Fruit fly (Drosophila melanogaster) whole organism, embryonic: ENCODE results near the gene PolQ.
A peak's percentile ranks its signal among the peaks of the same experiment; 100 is the strongest.

ENCODE experiments used
- Awh ChIP-seq: fragments of 200-800 bp; sonication (Bioruptor generic); IDR thresholded peaks from 2 replicates; pipeline ENCODE4, ENCODE4 v1.3.6; 2022; ENCODE audit warnings: missing biosample characterization, missing genetic modification characterization
- Blimp-1 ChIP-seq: fragments of 200-800 bp; sonication (Bioruptor generic); optimal IDR thresholded peaks from 3 replicates; lab custom pipeline; 2018; ENCODE audit warnings: missing biosample characterization, missing genetic modification characterization, mild to moderate bottlenecking, moderate library complexity, missing genetic modification reagents
- CG1024 ChIP-seq: fragments of 200-800 bp; sonication (Bioruptor generic); IDR thresholded peaks from 2 replicates; pipeline ENCODE4 v1.3.6; 2022; ENCODE audit warnings: missing biosample characterization, missing genetic modification characterization
- CG10321 ChIP-seq: fragments of 200-800 bp; sonication (Bioruptor generic); IDR thresholded peaks from 2 replicates; pipeline ENCODE4 v1.3.6; 2022; ENCODE audit warnings: missing biosample characterization, missing genetic modification characterization
- CG10543 ChIP-seq: fragments of 200-800 bp; sonication (Bioruptor generic); optimal IDR thresholded peaks from 3 replicates; lab custom pipeline; 2017; ENCODE audit warnings: missing biosample characterization, mild to moderate bottlenecking, missing genetic modification characterization, moderate library complexity
- CG11085 ChIP-seq: fragments of 200-800 bp; sonication (Bioruptor generic); IDR thresholded peaks from 2 replicates; pipeline ENCODE4 v1.3.6; 2022; ENCODE audit warnings: missing biosample characterization, missing genetic modification characterization
- CG11093 ChIP-seq: fragments of 200-800 bp; sonication (Bioruptor generic); IDR thresholded peaks from 3 replicates; pipeline ENCODE4 v1.3.6; 2022; ENCODE audit warnings: missing biosample characterization, missing genetic modification characterization
- CG11456 ChIP-seq: fragments of 200-800 bp; sonication (Bioruptor generic); IDR thresholded peaks from 3 replicates; pipeline ENCODE4 v1.3.6; 2022; ENCODE audit warnings: missing biosample characterization, missing genetic modification characterization
- CG1233 ChIP-seq: fragments of 200-800 bp; sonication (Bioruptor generic); optimal IDR thresholded peaks from 4 replicates; lab custom pipeline; 2018; ENCODE audit warnings: missing biosample characterization, mild to moderate bottlenecking, missing genetic modification characterization
- CG12769 ChIP-seq: fragments of 200-800 bp; sonication (Bioruptor generic); optimal IDR thresholded peaks from 2 replicates; lab custom pipeline; 2019; ENCODE audit warnings: missing biosample characterization, mild to moderate bottlenecking, missing genetic modification characterization, moderate library complexity
- CG13287 ChIP-seq: fragments of 200-800 bp; sonication (Bioruptor generic); IDR thresholded peaks from 2 replicates; pipeline ENCODE4 v1.3.6; 2022; ENCODE audit warnings: missing biosample characterization, missing genetic modification characterization; ENCODE audit not compliant: partially characterized antibody
- CG15011 ChIP-seq: fragments of 200-800 bp; sonication (Bioruptor generic); optimal IDR thresholded peaks from 3 replicates; lab custom pipeline; 2018; ENCODE audit warnings: missing biosample characterization, mild to moderate bottlenecking, missing genetic modification characterization
- CG17328 ChIP-seq: fragments of 200-800 bp; sonication (Bioruptor generic); IDR thresholded peaks from 2 replicates; pipeline ENCODE4 v1.3.6; 2022; ENCODE audit warnings: missing biosample characterization, missing genetic modification characterization
- CG17829 ChIP-seq: fragments of 200-800 bp; optimal IDR thresholded peaks from 2 replicates; lab custom pipeline; 2019; ENCODE audit warnings: missing biosample characterization, mild to moderate bottlenecking, missing genetic modification characterization, moderate library complexity
- CG18599 ChIP-seq: fragments of 200-800 bp; sonication (Bioruptor generic); optimal IDR thresholded peaks from 3 replicates; lab custom pipeline; 2017; ENCODE audit warnings: missing biosample characterization, missing genetic modification characterization, mild to moderate bottlenecking, moderate library complexity, missing genetic modification reagents
- CG2120 ChIP-seq: fragments of 200-800 bp; sonication (Bioruptor generic); optimal IDR thresholded peaks from 3 replicates; lab custom pipeline; 2016; ENCODE audit warnings: missing biosample characterization, missing genetic modification characterization
- CG2202 ChIP-seq: fragments of 200-800 bp; sonication (Bioruptor generic); optimal IDR thresholded peaks from 2 replicates; lab custom pipeline; 2018; ENCODE audit warnings: missing biosample characterization, mild to moderate bottlenecking, missing genetic modification characterization
- CG32772 ChIP-seq: fragments of 200-800 bp; sonication (Bioruptor generic); IDR thresholded peaks from 2 replicates; pipeline ENCODE4 v1.3.6; 2022; ENCODE audit warnings: missing biosample characterization, missing genetic modification characterization
- CG34376 ChIP-seq: fragments of 200-800 bp; sonication (Bioruptor generic); optimal IDR thresholded peaks from 2 replicates; lab custom pipeline; 2018; ENCODE audit warnings: missing biosample characterization, mild to moderate bottlenecking, missing genetic modification characterization
- CG34422 ChIP-seq: fragments of 200-800 bp; sonication (Bioruptor generic); IDR thresholded peaks from 3 replicates; pipeline ENCODE4 v1.3.6; 2022; ENCODE audit warnings: missing biosample characterization, missing genetic modification characterization
- CG3726 ChIP-seq: fragments of 200-800 bp; sonication (Bioruptor generic); IDR thresholded peaks from 3 replicates; pipeline ENCODE4, ENCODE4 v1.3.6; 2022; ENCODE audit warnings: missing biosample characterization, missing genetic modification characterization
- CG3847 ChIP-seq: fragments of 200-800 bp; sonication (Bioruptor generic); IDR thresholded peaks from 2 replicates; pipeline ENCODE4 v1.3.6; 2022; ENCODE audit warnings: missing biosample characterization, missing genetic modification characterization
- CG6689 ChIP-seq: fragments of 200-800 bp; sonication (Bioruptor generic); IDR thresholded peaks from 2 replicates; pipeline ENCODE4 v1.3.6; 2022; ENCODE audit warnings: missing biosample characterization, missing genetic modification characterization
- CG9932 ChIP-seq: fragments of 200-800 bp; sonication (Bioruptor generic); IDR thresholded peaks from 2 replicates; pipeline ENCODE4 v1.3.6; 2022; ENCODE audit warnings: missing biosample characterization, missing genetic modification characterization
- Dip3 ChIP-seq: fragments of 200-800 bp; sonication (Bioruptor generic); optimal IDR thresholded peaks from 3 replicates; lab custom pipeline; 2016; ENCODE audit warnings: missing biosample characterization, missing genetic modification characterization
- Drgx ChIP-seq: fragments of 200-800 bp; sonication (Bioruptor generic); IDR thresholded peaks from 2 replicates; pipeline ENCODE4 v1.3.6; 2022; ENCODE audit warnings: missing biosample characterization, missing genetic modification characterization
- Eip74EF ChIP-seq, 2 experiments: fragments of 200-800 bp in 1 of 2; fragments of >200 bp in 1 of 2; sonication (Bioruptor generic) in 1 of 2; optimal IDR thresholded peaks; 2 replicates each; lab custom pipeline; 2017 to 2019; ENCODE audit warnings: missing biosample characterization in 2 of 2, missing genetic modification characterization in 2 of 2, mild to moderate bottlenecking in 1 of 2, moderate library complexity in 1 of 2
- HHEX ChIP-seq: fragments of 200-800 bp; sonication (Bioruptor generic); optimal IDR thresholded peaks from 3 replicates; lab custom pipeline; 2017; ENCODE audit warnings: missing biosample characterization, mild to moderate bottlenecking, missing genetic modification characterization, missing genetic modification reagents
- Hand ChIP-seq: fragments of 200-800 bp; sonication (Bioruptor generic); optimal IDR thresholded peaks from 2 replicates; lab custom pipeline; 2017; ENCODE audit warnings: mild to moderate bottlenecking, missing biosample characterization, missing genetic modification reagents, missing genetic modification characterization
- Meics ChIP-seq: fragments of 200-800 bp; sonication (Bioruptor generic); optimal IDR thresholded peaks from 2 replicates; lab custom pipeline; 2017; ENCODE audit warnings: missing biosample characterization, mild to moderate bottlenecking, missing genetic modification characterization
- Pdp1 ChIP-seq, 2 experiments: fragments of 200-800 bp; sonication (Bioruptor generic); optimal IDR thresholded peaks; 3 replicates each; lab custom pipeline; 2016; ENCODE audit warnings: missing biosample characterization in 2 of 2, missing genetic modification characterization in 2 of 2, mild to moderate bottlenecking in 1 of 2, moderate library complexity in 1 of 2
- ci ChIP-seq: fragments of 200-800 bp; sonication (Bioruptor generic); IDR thresholded peaks from 3 replicates; pipeline ENCODE4 v1.3.6; 2022; ENCODE audit warnings: missing biosample characterization, missing genetic modification characterization
- ken ChIP-seq: fragments of 200-800 bp; sonication (Bioruptor generic); IDR thresholded peaks from 3 replicates; pipeline ENCODE4 v1.3.6; 2022; ENCODE audit warnings: missing biosample characterization, missing genetic modification characterization
- lmd ChIP-seq: fragments of 200-800 bp; sonication (Bioruptor generic); IDR thresholded peaks from 2 replicates; pipeline ENCODE4 v1.3.6; 2022; ENCODE audit warnings: missing biosample characterization, missing genetic modification characterization
- mirr ChIP-seq: fragments of 200-800 bp; sonication (Bioruptor generic); optimal IDR thresholded peaks from 3 replicates; lab custom pipeline; 2018; ENCODE audit warnings: missing biosample characterization, mild to moderate bottlenecking, missing genetic modification characterization
- mld ChIP-seq: fragments of 200-800 bp; sonication (Bioruptor generic); IDR thresholded peaks from 3 replicates; pipeline ENCODE4 v1.3.6; 2022; ENCODE audit warnings: missing biosample characterization, missing genetic modification characterization; ENCODE audit not compliant: partially characterized antibody
- oc ChIP-seq: fragments of 200-800 bp; sonication (Bioruptor generic); optimal IDR thresholded peaks from 2 replicates; lab custom pipeline; 2018; ENCODE audit warnings: missing biosample characterization, mild to moderate bottlenecking, missing genetic modification characterization, moderate library complexity
- row ChIP-seq: fragments of 200-800 bp; sonication (Bioruptor generic); IDR thresholded peaks from 3 replicates; pipeline ENCODE4 v1.3.6; 2022; ENCODE audit warnings: missing biosample characterization, missing genetic modification characterization
- run ChIP-seq: fragments of 200-800 bp; sonication (Bioruptor generic); optimal IDR thresholded peaks from 3 replicates; lab custom pipeline; 2018; ENCODE audit warnings: missing biosample characterization, mild to moderate bottlenecking, missing genetic modification characterization
- scrt ChIP-seq: fragments of 200-800 bp; sonication (Bioruptor generic); optimal IDR thresholded peaks from 2 replicates; lab custom pipeline; 2018; ENCODE audit warnings: missing biosample characterization, mild to moderate bottlenecking, missing genetic modification characterization, moderate library complexity
- tup ChIP-seq: fragments of 200-800 bp; sonication (Bioruptor generic); optimal IDR thresholded peaks from 2 replicates; lab custom pipeline; 2016; ENCODE audit warnings: missing biosample characterization, mild to moderate bottlenecking, missing genetic modification characterization, moderate library complexity
- usp ChIP-seq: fragments of >200 bp; optimal IDR thresholded peaks from 2 replicates; lab custom pipeline; 2017; ENCODE audit warnings: missing biosample characterization, missing genetic modification characterization
- vvl ChIP-seq: fragments of 200-800 bp; sonication (Bioruptor generic); IDR thresholded peaks from 2 replicates; pipeline ENCODE4 v1.3.6; 2022; ENCODE audit warnings: missing biosample characterization, missing genetic modification characterization

Gene PolQ

DNA sequence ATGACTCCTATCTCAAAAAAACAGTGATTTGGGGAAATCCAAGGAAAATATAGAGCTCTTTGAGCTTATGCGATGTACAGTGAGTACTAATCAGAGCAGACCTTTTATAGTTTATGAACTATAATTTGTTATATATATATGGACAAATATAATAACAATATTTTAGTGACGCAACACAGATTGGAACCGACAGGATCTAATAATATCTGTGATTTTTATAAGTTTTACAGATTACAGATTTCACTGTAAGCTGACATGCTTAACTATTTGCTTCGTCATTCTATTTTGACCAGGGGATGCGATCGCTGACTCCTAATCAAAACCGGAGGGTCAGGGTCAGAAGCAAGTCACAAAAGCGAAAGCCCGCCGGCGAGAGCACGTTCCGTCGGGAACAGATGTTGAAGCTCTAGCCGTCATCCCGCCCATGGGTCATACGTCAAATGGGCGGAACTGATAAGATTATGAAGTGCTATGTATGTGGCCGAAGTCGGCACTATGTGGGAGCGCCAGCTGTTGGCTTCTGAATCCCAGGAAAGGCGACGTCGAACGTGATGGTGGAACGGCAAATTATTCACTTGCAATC, 38.0 kb downstream of the PolQ start, which contains the start of gene Gnmt (continued):
- TF ChIP-seq CG18599 (GFP tag; lab: Kevin White, UChicago) (peak; percentile 70), CG10543 (GFP tag; lab: Kevin White, UChicago) (peak; percentile 10), CG34376 (GFP tag; lab: Kevin White, UChicago) (peak; percentile 78), CG10321 (GFP tag; lab: Robert Waterston, UW) (no peak), usp (GFP tag; lab: Kevin White, UChicago) (no peak), Awh (0 out of 2 replicates have a peak, but pooled peaks have one; percentile 7), CG2120 (GFP tag; lab: Kevin White, UChicago) (peak; percentile 16), CG32772 (GFP tag; lab: Robert Waterston, UW) (no peak), CG6689 (0 out of 2 replicates have a peak, but pooled peaks have one; percentile 14), CG2202 (tag; lab: Kevin White, UChicago) (no peak), mirr (GFP tag; lab: Kevin White, UChicago) (no peak), CG17328 (GFP tag; lab: Robert Waterston, UW) (no peak), Pdp1 (GFP tag; optimal IDR thresholded peaks at IDR 0.05; lab: Kevin White, UChicago) (peak in 1 of 2 experiments; percentile 24)

DNA sequence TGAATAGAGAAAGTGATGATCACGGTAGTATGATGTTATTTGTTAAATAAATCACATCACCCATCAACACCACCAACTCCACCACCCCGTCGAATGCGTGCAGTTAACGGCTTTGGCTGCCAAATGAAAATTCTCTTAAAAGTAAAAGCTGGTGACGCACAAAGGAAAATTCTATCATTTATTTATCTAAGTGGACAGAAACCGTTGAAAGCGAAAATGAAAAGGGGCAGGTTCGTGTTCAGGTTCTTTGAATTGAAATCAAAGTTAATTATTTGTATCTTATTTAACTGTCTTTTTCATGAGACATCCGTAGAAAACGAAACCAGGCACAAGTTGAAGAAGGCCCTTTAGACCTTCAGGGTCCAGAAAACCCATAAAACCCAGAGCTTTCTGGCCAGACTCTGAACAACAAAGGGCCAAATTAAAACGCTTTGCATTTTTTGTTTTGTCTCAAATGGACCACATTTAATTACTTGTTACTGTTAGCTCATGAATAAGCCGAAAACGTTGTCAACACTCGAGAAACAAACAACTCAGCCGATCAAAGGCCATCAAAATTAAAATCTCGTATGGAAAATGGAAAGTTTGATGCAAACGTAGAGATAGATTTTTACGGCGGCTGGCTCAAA, 45.8 kb downstream of the PolQ start:
- no peak for TF ChIP-seq CG1233
- TF ChIP-seq CG17829 (tag; lab: Kevin White, UChicago) = no peak
- TF ChIP-seq Awh = peak; percentile 73
- TF ChIP-seq run (tag; lab: Kevin White, UChicago) = no peak
- TF ChIP-seq Blimp-1 (GFP tag; lab: Kevin White, UChicago) = peak; percentile 94
- TF ChIP-seq, all 482 proteins: peak for 2

DNA sequence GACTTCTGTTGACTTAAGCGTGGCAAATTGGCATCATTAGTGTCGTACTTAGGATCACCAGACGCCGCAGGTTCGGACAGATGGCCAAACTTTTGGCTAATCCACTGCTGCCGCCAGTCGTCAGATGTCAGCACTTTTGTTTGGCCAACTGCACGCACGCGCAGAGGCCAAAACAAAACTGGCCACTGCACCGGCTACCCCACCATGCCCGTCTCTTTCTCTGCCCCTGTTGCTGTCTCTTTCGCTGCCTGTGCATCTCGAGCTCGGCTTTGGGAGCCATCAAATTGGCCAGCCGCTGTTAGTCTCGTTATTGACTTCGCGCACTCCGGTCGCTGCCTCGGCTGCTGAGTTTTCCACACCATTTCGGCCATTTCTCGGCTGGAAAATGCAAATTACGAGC, 49.6 kb downstream of the PolQ start, which contains the start of gene CG14395:
Gene CG14395 (plus strand): TSS at position 301 of the 400 bp plus-strand sequence.
- no peak for TF ChIP-seq mld (GFP tag; lab: Robert Waterston, UW)
- TF ChIP-seq CG11085 = 0 out of 2 replicates have a peak, but pooled peaks have one; percentile 14
- peak; percentile 15; the same call in 1 of the 2 replicates for TF ChIP-seq lmd (GFP tag; lab: Robert Waterston, UW)
- TF ChIP-seq vvl (GFP tag; lab: Robert Waterston, UW) = 0 out of 2 replicates have a peak, but pooled peaks have one; percentile 27
- peak; percentile 18; the same call in 1 of the 3 replicates for TF ChIP-seq CG3726
- 0 out of 3 replicates have a peak, but pooled peaks have one; percentile 18 for TF ChIP-seq ken
- TF ChIP-seq CG17328 (GFP tag; lab: Robert Waterston, UW) = no peak
- TF ChIP-seq scrt (GFP tag; lab: Kevin White, UChicago) = no peak
- TF ChIP-seq Eip74EF (GFP tag; optimal IDR thresholded peaks at IDR 0.05; lab: Kevin White, UChicago) = no peak
- TF ChIP-seq Blimp-1 (GFP tag; lab: Kevin White, UChicago) = peak; percentile 50
- TF ChIP-seq usp (GFP tag; lab: Kevin White, UChicago) = no peak
- peak; percentile 25 for TF ChIP-seq oc
- TF ChIP-seq ci (GFP tag; lab: Robert Waterston, UW) = 0 out of 3 replicates have a peak, but pooled peaks have one; percentile 19
- peak; percentile 29; the same call in 1 of the 2 replicates for TF ChIP-seq Drgx
- TF ChIP-seq tup = no peak

DNA sequence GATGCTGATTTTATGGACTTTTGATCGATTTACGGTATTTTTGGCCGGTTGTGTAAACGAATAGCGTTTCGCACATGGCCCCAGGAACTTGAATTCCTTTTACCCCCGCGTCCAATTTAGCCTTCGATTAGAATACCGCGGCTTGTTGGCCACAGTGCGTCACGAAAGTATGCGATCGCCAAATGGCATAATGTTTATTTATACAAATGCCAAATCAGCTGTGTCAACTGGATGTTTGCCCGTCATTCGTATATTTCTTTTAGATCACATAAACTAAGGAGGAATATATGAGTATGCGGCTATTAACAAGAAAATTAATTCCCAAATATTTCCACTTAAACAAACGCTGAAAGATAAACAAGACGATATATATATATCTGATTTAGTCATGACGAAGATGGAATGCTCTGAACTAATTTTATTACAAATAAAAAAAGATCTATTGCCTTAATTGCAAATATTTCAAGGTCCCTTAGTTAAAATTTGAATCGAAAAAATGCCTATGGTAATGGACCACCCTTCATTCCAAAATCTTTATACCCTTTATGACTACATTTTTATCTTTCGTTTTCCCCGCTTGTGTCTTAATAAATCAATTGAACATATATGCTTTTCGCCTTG, 55.0 kb downstream of the PolQ start:
- peak; percentile 30 for TF ChIP-seq Meics (GFP tag; lab: Kevin White, UChicago)
- TF ChIP-seq CG12769 (tag; lab: Kevin White, UChicago) = peak; percentile 20
- peak; percentile 40; the same call in 1 of the 2 replicates for TF ChIP-seq CG3847
- no peak for TF ChIP-seq CG34422 (GFP tag; lab: Robert Waterston, UW)
- TF ChIP-seq CG15011 (GFP tag; lab: Kevin White, UChicago) = peak; percentile 7
- peak; percentile 54; the same call in 2 of the 3 replicates for TF ChIP-seq row (GFP tag; lab: Robert Waterston, UW)
- no peak for TF ChIP-seq CG6689
- TF ChIP-seq Dip3 (GFP tag; lab: Kevin White, UChicago) = peak; percentile 21
- no peak for TF ChIP-seq CG13287 (GFP tag; lab: Robert Waterston, UW)
- peak; percentile 71 for TF ChIP-seq CG9932 (GFP tag; lab: Robert Waterston, UW)
- TF ChIP-seq CG11456 = no peak
- TF ChIP-seq CG1024 = no peak
- peak; percentile 38 for TF ChIP-seq Hand (GFP tag; lab: Kevin White, UChicago)
- no peak for TF ChIP-seq CG11093 (GFP tag; lab: Robert Waterston, UW)
- TF ChIP-seq HHEX (GFP tag; lab: Kevin White, UChicago) = peak; percentile 37
